Worm (Caenorhabditis elegans): Measurements from ENCODE around the gene ZK757.10.

- peak; percentile 63 for TF ChIP-seq nhr-90 (tag; optimal IDR thresholded peaks at IDR 0.05; ENCODE audit: poor library complexity)
- no peak for TF ChIP-seq ztf-4 (tag; optimal IDR thresholded peaks at IDR 0.05)
Observed at ce11 chrIII:9861470-9862342, 15.3 kb upstream of the ZK757.10 start.
